Worm (Caenorhabditis elegans) whole organism, early embryonic: ENCODE measurements around the gene ttr-48.

Experiments used
- B0310.2 ChIP-seq: sonication (generic microtip); optimal IDR thresholded peaks from 2 replicates; lab custom pipeline; 2016; ENCODE audit warnings: mild to moderate bottlenecking, missing genetic modification characterization, missing compliant biosample characterization
- F13C5.2 ChIP-seq: sonication (generic microtip); optimal IDR thresholded peaks from 2 replicates; lab custom pipeline; 2017; ENCODE audit warnings: mild to moderate bottlenecking, missing genetic modification characterization, inconsistent platforms, missing compliant biosample characterization
- ama-1 ChIP-seq: fragments of 150-350 bp; optimal IDR thresholded peaks from 2 replicates; lab custom pipeline; 2014
- ceh-13 ChIP-seq: fragments of 200-800 bp; sonication (Bioruptor generic); optimal IDR thresholded peaks from 2 replicates; lab custom pipeline; 2018; ENCODE audit warnings: mild to moderate bottlenecking, missing genetic modification characterization, missing compliant biosample characterization
- ceh-36 ChIP-seq: sonication (generic microtip); optimal IDR thresholded peaks from 2 replicates; lab custom pipeline; 2016; ENCODE audit warnings: missing genetic modification characterization, inconsistent platforms, missing compliant biosample characterization
- ets-7 ChIP-seq: sonication (generic microtip); optimal IDR thresholded peaks from 2 replicates; lab custom pipeline; 2016; ENCODE audit warnings: missing genotype, missing genetic modification characterization, missing compliant biosample characterization
- flt-1 ChIP-seq: fragments of 200-800 bp; sonication (Bioruptor generic); IDR thresholded peaks from 2 replicates; pipeline ENCODE4 v1.3.6; 2022; ENCODE audit warnings: missing genetic modification characterization, missing compliant biosample characterization
- hmg-4 ChIP-seq: fragments of 200-800 bp; sonication (Bioruptor generic); optimal IDR thresholded peaks from 2 replicates; lab custom pipeline; 2018; ENCODE audit warnings: mild to moderate bottlenecking, missing genetic modification characterization, missing compliant biosample characterization
- hnd-1 ChIP-seq: sonication (generic microtip); optimal IDR thresholded peaks from 2 replicates; lab custom pipeline; 2016; ENCODE audit warnings: missing genetic modification characterization, missing compliant biosample characterization
- pes-1 ChIP-seq: fragments of 200-800 bp; sonication (Bioruptor generic); IDR thresholded peaks from 2 replicates; pipeline ENCODE4 v1.3.6; 2022; ENCODE audit warnings: missing genetic modification reagents, missing genetic modification characterization, missing compliant biosample characterization
- sea-1 ChIP-seq: fragments of 200-800 bp; sonication (Bioruptor generic); conservative IDR thresholded peaks from 2 replicates; pipeline ENCODE4 v1.3.6; 2022; ENCODE audit warnings: missing genetic modification characterization, missing compliant biosample characterization
- tbx-11 ChIP-seq: fragments of 200-800 bp; sonication (Bioruptor generic); IDR thresholded peaks from 2 replicates; pipeline ENCODE4 v1.3.6; 2022; ENCODE audit warnings: missing genetic modification characterization, missing compliant biosample characterization
- tbx-37 ChIP-seq: fragments of 200-800 bp; sonication (Bioruptor generic); conservative IDR thresholded peaks from 2 replicates; pipeline ENCODE4 v1.3.6; 2022; ENCODE audit warnings: missing genetic modification reagents, missing genetic modification characterization, missing compliant biosample characterization
- tra-4 ChIP-seq: sonication (generic microtip); optimal IDR thresholded peaks from 2 replicates; lab custom pipeline; 2017; ENCODE audit warnings: missing genetic modification characterization, missing compliant biosample characterization

- TF ChIP-seq ceh-13 (GFP tag; lab: Kevin White, UChicago) (no peak), ama-1 (lab: Kevin White, UChicago) (no peak), ets-7 (tag; lab: Kevin White, UChicago) (no peak), hmg-4 (GFP tag; lab: Kevin White, UChicago) (no peak), B0310.2 (tag; lab: Kevin White, UChicago) (no peak), tbx-11 (GFP tag; lab: Robert Waterston, UW) (no peak), sea-1 (no peak), flt-1 (GFP tag; lab: Robert Waterston, UW) (no peak), hnd-1 (tag; lab: Kevin White, UChicago) (no peak), tbx-37 (GFP tag; lab: Robert Waterston, UW) (no peak), pes-1 (GFP tag; lab: Robert Waterston, UW) (no peak), ceh-36 (tag; lab: Kevin White, UChicago) (no peak), F13C5.2 (tag; lab: Kevin White, UChicago) (no peak), tra-4 (tag; lab: Kevin White, UChicago) (no peak)
Measured at ce11 chrX:3833964-3834840, 8.0 kb downstream of the ttr-48 start.
